Fruit fly (Drosophila melanogaster) whole organism, embryonic: ENCODE measurements around the gene fry.

Experiments
- Atf3 ChIP-seq: fragments of 200-800 bp; sonication (Bioruptor generic); optimal IDR thresholded peaks from 3 replicates; lab custom pipeline; 2016; ENCODE audit warnings: missing biosample characterization, missing genetic modification characterization
- CG10147 ChIP-seq: fragments of 200-800 bp; sonication (Bioruptor generic); optimal IDR thresholded peaks from 2 replicates; lab custom pipeline; 2019; ENCODE audit warnings: missing biosample characterization, mild to moderate bottlenecking, missing genetic modification characterization, moderate library complexity
- CG1024 ChIP-seq: fragments of 200-800 bp; sonication (Bioruptor generic); IDR thresholded peaks from 2 replicates; pipeline ENCODE4 v1.3.6; 2022; ENCODE audit warnings: missing biosample characterization, missing genetic modification characterization
- CG10274 ChIP-seq: fragments of 200-800 bp; sonication (Bioruptor generic); optimal IDR thresholded peaks from 3 replicates; lab custom pipeline; 2017; ENCODE audit warnings: missing biosample characterization, mild to moderate bottlenecking, missing genetic modification characterization
- CG10366 ChIP-seq: fragments of 200-800 bp; sonication (Bioruptor generic); IDR thresholded peaks from 2 replicates; pipeline ENCODE4 v1.3.6; 2022; ENCODE audit warnings: missing biosample characterization, missing genetic modification characterization
- CG11247 ChIP-seq: fragments of 200-800 bp; sonication (Bioruptor generic); IDR thresholded peaks from 2 replicates; pipeline ENCODE4 v1.3.6; 2022; ENCODE audit warnings: missing biosample characterization, missing genetic modification characterization
- CG12155 ChIP-seq: fragments of 200-800 bp; sonication (Bioruptor generic); optimal IDR thresholded peaks from 3 replicates; lab custom pipeline; 2016; ENCODE audit warnings: missing biosample characterization, missing genetic modification characterization
- CG15696 ChIP-seq: fragments of 200-800 bp; sonication (Bioruptor generic); optimal IDR thresholded peaks from 2 replicates; lab custom pipeline; 2019; ENCODE audit warnings: missing biosample characterization, mild to moderate bottlenecking, missing genetic modification characterization, moderate library complexity
- CG17568 ChIP-seq: fragments of 200-800 bp; sonication (Bioruptor generic); optimal IDR thresholded peaks from 2 replicates; lab custom pipeline; 2018; ENCODE audit warnings: missing biosample characterization, mild to moderate bottlenecking, missing genetic modification characterization, moderate library complexity
- CG2202 ChIP-seq: fragments of 200-800 bp; sonication (Bioruptor generic); optimal IDR thresholded peaks from 2 replicates; lab custom pipeline; 2018; ENCODE audit warnings: missing biosample characterization, mild to moderate bottlenecking, missing genetic modification characterization
- CG31441 ChIP-seq: fragments of 200-800 bp; sonication (Bioruptor generic); IDR thresholded peaks from 2 replicates; pipeline ENCODE4 v1.3.6; 2022; ENCODE audit warnings: missing biosample characterization, missing genetic modification characterization
- CG4328 ChIP-seq: fragments of 200-800 bp; sonication (Bioruptor generic); optimal IDR thresholded peaks from 3 replicates; lab custom pipeline; 2017; ENCODE audit warnings: missing biosample characterization, missing genetic modification reagents, missing genetic modification characterization
- CG4707 ChIP-seq: fragments of 200-800 bp; sonication (Bioruptor generic); optimal IDR thresholded peaks from 2 replicates; lab custom pipeline; 2018; ENCODE audit warnings: missing biosample characterization, mild to moderate bottlenecking, missing genetic modification characterization, moderate library complexity
- CG4820 ChIP-seq: fragments of 200-800 bp; sonication (Bioruptor generic); optimal IDR thresholded peaks from 3 replicates; lab custom pipeline; 2016; ENCODE audit warnings: missing biosample characterization, missing genetic modification characterization
- CG6683 ChIP-seq: fragments of 200-800 bp; sonication (Bioruptor generic); optimal IDR thresholded peaks from 2 replicates; lab custom pipeline; 2017; ENCODE audit warnings: missing biosample characterization, mild to moderate bottlenecking, missing genetic modification characterization, missing genetic modification reagents
- CG7839 ChIP-seq: fragments of 200-800 bp; sonication (Bioruptor generic); optimal IDR thresholded peaks from 3 replicates; lab custom pipeline; 2018; ENCODE audit warnings: missing biosample characterization, mild to moderate bottlenecking, missing genetic modification characterization, moderate library complexity
- CG8290 ChIP-seq, 3 experiments: fragments of 200-800 bp; sonication (Bioruptor generic); optimal IDR thresholded peaks; 2 replicates each; lab custom pipeline; 2016 to 2019; ENCODE audit warnings: missing biosample characterization in 3 of 3, missing genetic modification characterization in 3 of 3, mild to moderate bottlenecking in 2 of 3, moderate library complexity in 1 of 3
- CG8388 ChIP-seq: fragments of 200-800 bp; sonication (Bioruptor generic); optimal IDR thresholded peaks from 2 replicates; lab custom pipeline; 2019; ENCODE audit warnings: missing biosample characterization, mild to moderate bottlenecking, missing genetic modification characterization, moderate library complexity
- CG9727 ChIP-seq: fragments of 200-800 bp; sonication (Bioruptor generic); optimal IDR thresholded peaks from 3 replicates; lab custom pipeline; 2017; ENCODE audit warnings: missing biosample characterization, mild to moderate bottlenecking, missing genetic modification characterization
- Chrac-16 ChIP-seq: fragments of 200-800 bp; sonication (Bioruptor generic); optimal IDR thresholded peaks from 3 replicates; lab custom pipeline; 2016; ENCODE audit warnings: missing biosample characterization, missing genetic modification characterization
- Ets97D ChIP-seq: fragments of 200-800 bp; sonication (Bioruptor generic); optimal IDR thresholded peaks from 3 replicates; lab custom pipeline; 2016; ENCODE audit warnings: missing biosample characterization, missing genetic modification characterization
- Fer2 ChIP-seq: fragments of 200-800 bp; sonication (Bioruptor generic); optimal IDR thresholded peaks from 2 replicates; lab custom pipeline; 2018; ENCODE audit warnings: missing biosample characterization, mild to moderate bottlenecking, missing genetic modification characterization, moderate library complexity
- HLHmδ ChIP-seq: fragments of 200-800 bp; sonication (Bioruptor generic); optimal IDR thresholded peaks from 2 replicates; lab custom pipeline; 2018; ENCODE audit warnings: missing biosample characterization, mild to moderate bottlenecking, missing genetic modification characterization, moderate library complexity
- Hr3 ChIP-seq: fragments of 200-800 bp; sonication (Bioruptor generic); optimal IDR thresholded peaks from 3 replicates; lab custom pipeline; 2016; ENCODE audit warnings: missing biosample characterization, missing genetic modification characterization
- Hr39 ChIP-seq: fragments of >200 bp; optimal IDR thresholded peaks from 2 replicates; lab custom pipeline; 2017
- NFAT ChIP-seq: fragments of 200-800 bp; sonication (Bioruptor generic); IDR thresholded peaks from 2 replicates; pipeline ENCODE4 v1.3.6; 2022; ENCODE audit warnings: missing biosample characterization, missing genetic modification characterization
- Oli ChIP-seq: fragments of 200-800 bp; sonication (Bioruptor generic); optimal IDR thresholded peaks from 2 replicates; lab custom pipeline; 2018; ENCODE audit warnings: missing biosample characterization, mild to moderate bottlenecking, missing genetic modification characterization, moderate library complexity
- Pdp1 ChIP-seq, 2 experiments: fragments of 200-800 bp; sonication (Bioruptor generic); optimal IDR thresholded peaks; 3 replicates each; lab custom pipeline; 2016; ENCODE audit warnings: missing biosample characterization in 2 of 2, missing genetic modification characterization in 2 of 2, mild to moderate bottlenecking in 1 of 2, moderate library complexity in 1 of 2
- Sin3A ChIP-seq: fragments of >200 bp; optimal IDR thresholded peaks from 2 replicates; lab custom pipeline; 2018
- Ssrp ChIP-seq: fragments of 200-800 bp; sonication (Bioruptor generic); optimal IDR thresholded peaks from 2 replicates; lab custom pipeline; 2018; ENCODE audit warnings: missing biosample characterization, mild to moderate bottlenecking, missing genetic modification characterization, moderate library complexity
- Taf1 ChIP-seq: fragments of 200-800 bp; sonication (Bioruptor generic); IDR thresholded peaks from 2 replicates; pipeline ENCODE4 v1.3.6; 2022; ENCODE audit warnings: missing biosample characterization, missing genetic modification characterization
- ara ChIP-seq: fragments of 200-800 bp; sonication (Bioruptor generic); IDR thresholded peaks from 2 replicates; pipeline ENCODE4 v1.3.6; 2022; ENCODE audit warnings: missing biosample characterization, missing genetic modification characterization
- ash1 ChIP-seq: fragments of 200-800 bp; sonication (Bioruptor generic); optimal IDR thresholded peaks from 2 replicates; lab custom pipeline; 2018; ENCODE audit warnings: missing biosample characterization, mild to moderate bottlenecking, missing genetic modification characterization
- chm ChIP-seq: fragments of 200-800 bp; sonication (Bioruptor generic); IDR thresholded peaks from 2 replicates; pipeline ENCODE4 v1.3.6; 2022; ENCODE audit warnings: missing biosample characterization, missing genetic modification characterization
- dysf ChIP-seq: fragments of 200-800 bp; sonication (Bioruptor generic); IDR thresholded peaks from 3 replicates; pipeline ENCODE4 v1.3.6; 2022; ENCODE audit warnings: missing biosample characterization, missing genetic modification characterization
- fd64A ChIP-seq: fragments of 200-800 bp; sonication (Bioruptor generic); optimal IDR thresholded peaks from 3 replicates; lab custom pipeline; 2018; ENCODE audit warnings: missing biosample characterization, mild to moderate bottlenecking, missing genetic modification characterization
- grau ChIP-seq: fragments of 200-800 bp; optimal IDR thresholded peaks from 3 replicates; lab custom pipeline; 2019; ENCODE audit warnings: missing biosample characterization, mild to moderate bottlenecking, missing genetic modification characterization, moderate library complexity
- gsb-n ChIP-seq: fragments of 200-800 bp; sonication (Bioruptor generic); optimal IDR thresholded peaks from 3 replicates; lab custom pipeline; 2018; ENCODE audit warnings: missing biosample characterization, mild to moderate bottlenecking, missing genetic modification characterization
- ken ChIP-seq: fragments of 200-800 bp; sonication (Bioruptor generic); IDR thresholded peaks from 3 replicates; pipeline ENCODE4 v1.3.6; 2022; ENCODE audit warnings: missing biosample characterization, missing genetic modification characterization
- lbe ChIP-seq: fragments of 200-800 bp; sonication (Bioruptor generic); optimal IDR thresholded peaks from 2 replicates; lab custom pipeline; 2016; ENCODE audit warnings: missing biosample characterization, mild to moderate bottlenecking, missing genetic modification characterization
- lilli ChIP-seq: fragments of 200-800 bp; sonication (Bioruptor generic); optimal IDR thresholded peaks from 3 replicates; lab custom pipeline; 2016; ENCODE audit warnings: missing biosample characterization, missing genetic modification characterization
- nmo ChIP-seq: fragments of 200-800 bp; sonication (Bioruptor generic); optimal IDR thresholded peaks from 2 replicates; lab custom pipeline; 2018; ENCODE audit warnings: missing biosample characterization, mild to moderate bottlenecking, missing genetic modification characterization, moderate library complexity
- nom ChIP-seq: fragments of 200-800 bp; sonication (Bioruptor generic); optimal IDR thresholded peaks from 2 replicates; lab custom pipeline; 2017; ENCODE audit warnings: missing biosample characterization, missing genetic modification characterization, mild to moderate bottlenecking, moderate library complexity, missing genetic modification reagents
- pita ChIP-seq: fragments of 200-800 bp; sonication (Bioruptor generic); optimal IDR thresholded peaks from 2 replicates; lab custom pipeline; 2017; ENCODE audit warnings: missing biosample characterization, mild to moderate bottlenecking, missing genetic modification characterization
- repo ChIP-seq: fragments of 200-800 bp; sonication (Bioruptor generic); optimal IDR thresholded peaks from 2 replicates; lab custom pipeline; 2016; ENCODE audit warnings: missing biosample characterization, missing genetic modification characterization
- ssp ChIP-seq: fragments of 200-800 bp; sonication (Bioruptor generic); IDR thresholded peaks from 2 replicates; pipeline ENCODE4 v1.3.6; 2022; ENCODE audit warnings: missing biosample characterization, missing genetic modification characterization
- ttk ChIP-seq: fragments of 200-800 bp; sonication (Bioruptor generic); IDR thresholded peaks from 2 replicates; pipeline ENCODE4 v2.1.2; 2022; ENCODE audit warnings: missing biosample characterization, missing genetic modification characterization
- unc-4 ChIP-seq: fragments of 200-800 bp; sonication (Bioruptor generic); IDR thresholded peaks from 2 replicates; pipeline ENCODE4 v1.3.6; 2022; ENCODE audit warnings: missing biosample characterization, missing genetic modification characterization; ENCODE audit not compliant: partially characterized antibody
- wdn ChIP-seq: fragments of 200-800 bp; sonication (Bioruptor generic); IDR thresholded peaks from 2 replicates; pipeline ENCODE4 v1.3.6; 2022; ENCODE audit warnings: missing biosample characterization, missing genetic modification characterization

fry gene

DNA sequence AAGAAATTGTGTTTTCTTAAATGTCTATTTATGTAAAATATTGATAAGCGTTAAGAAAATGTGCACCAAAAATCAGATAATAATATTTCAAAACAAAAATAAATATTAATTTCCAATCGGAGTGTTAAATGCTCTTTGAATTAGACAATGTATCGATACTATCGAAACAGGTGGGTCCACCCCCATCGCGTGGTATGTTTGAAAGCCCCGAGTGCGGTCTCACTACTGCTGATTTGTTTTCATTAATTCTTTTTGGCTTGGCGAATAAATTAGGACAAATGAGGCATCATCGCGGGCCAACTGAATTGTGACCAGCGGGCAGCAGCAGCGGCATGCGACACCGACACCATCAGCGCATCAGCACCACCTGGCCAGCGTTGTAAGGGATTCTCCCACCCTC, 47.8 kb upstream of the fry start, which contains the start of gene Naa60 (continued):
- no peak for TF ChIP-seq CG4820 (GFP tag; lab: Kevin White, UChicago)
- TF ChIP-seq, all 482 proteins: peak for 78

DNA sequence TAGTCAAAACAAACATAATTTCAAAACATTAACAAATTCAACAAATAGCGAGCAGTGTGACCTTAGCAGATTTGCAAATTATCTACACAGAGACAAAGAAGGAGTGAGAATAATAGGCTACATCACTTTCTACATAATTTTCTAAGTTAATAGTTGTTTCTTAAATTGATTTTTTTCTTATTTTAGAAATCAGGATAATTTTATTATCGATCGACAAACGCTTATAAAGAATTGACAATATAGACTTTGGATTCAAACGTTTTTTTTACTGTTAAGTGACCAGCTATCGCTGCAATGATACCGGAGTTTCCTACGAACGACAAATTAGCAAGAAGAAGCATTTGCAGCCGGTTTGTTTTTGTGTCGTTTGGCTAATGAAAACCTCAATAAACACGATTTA, 44.2 kb upstream of the fry start, which contains the start of the genes nbs and defl:
Gene nbs (minus strand): TSS at position 87 of the 400 bp plus-strand sequence.
Gene defl (plus strand): TSS at position 316 of the 400 bp plus-strand sequence.
- TF ChIP-seq repo (peak; percentile 32), CG1024 (GFP tag; lab: Robert Waterston, UW) (peak; percentile 33; the same call in 1 of the 2 replicates), CG9727 (GFP tag; lab: Kevin White, UChicago) (peak; percentile 44), Atf3 (GFP tag; lab: Kevin White, UChicago) (peak; percentile 37), Taf1 (GFP tag; lab: Robert Waterston, UW) (peak; percentile 46), CG17568 (no peak), pita (GFP tag; lab: Kevin White, UChicago) (no peak), CG15696 (tag; lab: Kevin White, UChicago) (peak; percentile 66), NFAT (GFP tag; lab: Robert Waterston, UW) (peak; percentile 67; the same call in 1 of the 2 replicates), CG10366 (GFP tag; lab: Robert Waterston, UW) (peak; percentile 67), CG8388 (peak; percentile 23), Hr39 (no peak), CG6683 (GFP tag; lab: Kevin White, UChicago) (no peak), Sin3A (lab: Kevin White, UChicago) (peak; percentile 50), ttk (peak; percentile 61), ash1 (no peak), HLHmδ (GFP tag; lab: Kevin White, UChicago) (no peak), lilli (GFP tag; lab: Kevin White, UChicago) (peak; percentile 82), dysf (GFP tag; lab: Robert Waterston, UW) (peak; percentile 80), Ets97D (peak; percentile 48), CG11247 (GFP tag; lab: Robert Waterston, UW) (peak; percentile 71), fd64A (GFP tag; lab: Kevin White, UChicago) (no peak), nom (no peak), Oli (tag; lab: Kevin White, UChicago) (peak; percentile 44), CG10274 (GFP tag; lab: Kevin White, UChicago) (no peak), ssp (peak; percentile 70), Ssrp (tag; lab: Kevin White, UChicago) (peak; percentile 59), ken (GFP tag; lab: Robert Waterston, UW) (no peak), Chrac-16 (GFP tag; lab: Kevin White, UChicago) (peak; percentile 70), chm (GFP tag; lab: Robert Waterston, UW) (no peak), lbe (GFP tag; lab: Kevin White, UChicago) (peak; percentile 66), grau (tag; lab: Kevin White, UChicago) (peak; percentile 76), CG7839 (tag; lab: Kevin White, UChicago) (no peak), CG2202 (tag; lab: Kevin White, UChicago) (no peak), nmo (GFP tag; lab: Kevin White, UChicago) (peak; percentile 79), CG4707 (GFP tag; lab: Kevin White, UChicago) (no peak), ara (peak; percentile 71; the same call in 1 of the 2 replicates), Hr3 (peak; percentile 72), unc-4 (GFP tag; lab: Robert Waterston, UW) (peak; percentile 63; the same call in 1 of the 2 replicates), CG10147 (GFP tag; lab: Kevin White, UChicago) (peak; percentile 53), wdn (GFP tag; lab: Robert Waterston, UW) (0 out of 2 replicates have a peak, but pooled peaks have one; percentile 15), Fer2 (peak; percentile 55), CG4328 (peak; percentile 55), CG12155 (GFP tag; lab: Kevin White, UChicago) (peak; percentile 69), CG31441 (GFP tag; lab: Robert Waterston, UW) (no peak; the same call in none of the 2 replicates), CG8290 (GFP tag; optimal IDR thresholded peaks at IDR 0.05; lab: Kevin White, UChicago) (peak; percentile 70), CG8290 (tag; optimal IDR thresholded peaks at IDR 0.05; lab: Kevin White, UChicago) (no peak), gsb-n (tag; lab: Kevin White, UChicago) (no peak), Pdp1 (GFP tag; optimal IDR thresholded peaks at IDR 0.05; lab: Kevin White, UChicago) (peak; percentile 59 to 69)
